Fruit fly (Drosophila melanogaster) whole organism, embryonic: Measurements from ENCODE around the gene CG10747.

Experiments
- CG10565 ChIP-seq: fragments of 200-800 bp; sonication (Bioruptor generic); optimal IDR thresholded peaks from 3 replicates; lab custom pipeline; 2016; ENCODE audit warnings: missing biosample characterization, mild to moderate bottlenecking, missing genetic modification characterization
- CG11247 ChIP-seq: fragments of 200-800 bp; sonication (Bioruptor generic); IDR thresholded peaks from 2 replicates; pipeline ENCODE4 v1.3.6; 2022; ENCODE audit warnings: missing biosample characterization, missing genetic modification characterization
- CG11696 ChIP-seq: fragments of 200-800 bp; sonication (Bioruptor generic); IDR thresholded peaks from 2 replicates; pipeline ENCODE4 v1.3.6; 2022; ENCODE audit warnings: missing biosample characterization, missing genetic modification characterization
- CG12155 ChIP-seq: fragments of 200-800 bp; sonication (Bioruptor generic); optimal IDR thresholded peaks from 3 replicates; lab custom pipeline; 2016; ENCODE audit warnings: missing biosample characterization, missing genetic modification characterization
- CG13424 ChIP-seq: fragments of 200-800 bp; sonication (Bioruptor generic); optimal IDR thresholded peaks from 2 replicates; lab custom pipeline; 2019; ENCODE audit warnings: missing biosample characterization, mild to moderate bottlenecking, missing genetic modification characterization, moderate library complexity
- CG14965 ChIP-seq: fragments of 200-800 bp; sonication (Bioruptor generic); optimal IDR thresholded peaks from 2 replicates; lab custom pipeline; 2016; ENCODE audit warnings: missing biosample characterization, missing genetic modification characterization, borderline replicate concordance
- CG15269 ChIP-seq: fragments of 200-800 bp; sonication (Bioruptor generic); optimal IDR thresholded peaks from 2 replicates; lab custom pipeline; 2018; ENCODE audit warnings: missing biosample characterization, mild to moderate bottlenecking, missing genetic modification characterization, moderate library complexity
- CG16813 ChIP-seq: fragments of 200-800 bp; sonication (Bioruptor generic); IDR thresholded peaks from 3 replicates; pipeline ENCODE4 v1.3.6; 2022; ENCODE audit warnings: missing biosample characterization, missing genetic modification characterization; ENCODE audit not compliant: partially characterized antibody
- CG17328 ChIP-seq: fragments of 200-800 bp; sonication (Bioruptor generic); IDR thresholded peaks from 2 replicates; pipeline ENCODE4 v1.3.6; 2022; ENCODE audit warnings: missing biosample characterization, missing genetic modification characterization
- CG18619 ChIP-seq: fragments of 200-800 bp; sonication (Bioruptor generic); optimal IDR thresholded peaks from 3 replicates; lab custom pipeline; 2017; ENCODE audit warnings: missing biosample characterization, mild to moderate bottlenecking, missing genetic modification characterization
- CG2889 ChIP-seq: fragments of 200-800 bp; sonication (Bioruptor generic); IDR thresholded peaks from 3 replicates; pipeline ENCODE4 v1.3.6; 2022; ENCODE audit warnings: missing biosample characterization, missing genetic modification characterization
- CG34422 ChIP-seq: fragments of 200-800 bp; sonication (Bioruptor generic); IDR thresholded peaks from 3 replicates; pipeline ENCODE4 v1.3.6; 2022; ENCODE audit warnings: missing biosample characterization, missing genetic modification characterization
- CG3726 ChIP-seq: fragments of 200-800 bp; sonication (Bioruptor generic); IDR thresholded peaks from 3 replicates; pipeline ENCODE4, ENCODE4 v1.3.6; 2022; ENCODE audit warnings: missing biosample characterization, missing genetic modification characterization
- CG3838 ChIP-seq: fragments of 200-800 bp; sonication (Bioruptor generic); optimal IDR thresholded peaks from 3 replicates; lab custom pipeline; 2016; ENCODE audit warnings: missing biosample characterization, missing genetic modification characterization
- CG5180 ChIP-seq: fragments of 200-800 bp; sonication (Bioruptor generic); optimal IDR thresholded peaks from 3 replicates; lab custom pipeline; 2017; ENCODE audit warnings: missing biosample characterization, missing genetic modification characterization, mild to moderate bottlenecking, moderate library complexity, missing genetic modification reagents
- CG6689 ChIP-seq: fragments of 200-800 bp; sonication (Bioruptor generic); IDR thresholded peaks from 2 replicates; pipeline ENCODE4 v1.3.6; 2022; ENCODE audit warnings: missing biosample characterization, missing genetic modification characterization
- CG7556 ChIP-seq: fragments of 200-800 bp; sonication (Bioruptor generic); optimal IDR thresholded peaks from 2 replicates; lab custom pipeline; 2017; ENCODE audit warnings: missing biosample characterization, mild to moderate bottlenecking, missing genetic modification characterization
- CG7786 ChIP-seq: fragments of 200-800 bp; sonication (Bioruptor generic); optimal IDR thresholded peaks from 2 replicates; lab custom pipeline; 2016; ENCODE audit warnings: missing biosample characterization, missing genetic modification characterization
- CG7928 ChIP-seq: fragments of 200-800 bp; sonication (Bioruptor generic); optimal IDR thresholded peaks from 2 replicates; lab custom pipeline; 2017; ENCODE audit warnings: missing biosample characterization, mild to moderate bottlenecking, missing genetic modification characterization
- CG8359 ChIP-seq: fragments of 200-800 bp; sonication (Bioruptor generic); optimal IDR thresholded peaks from 2 replicates; lab custom pipeline; 2017; ENCODE audit warnings: missing biosample characterization, mild to moderate bottlenecking, missing genetic modification characterization, borderline replicate concordance
- CrebB ChIP-seq: fragments of 200-800 bp; sonication (Bioruptor generic); optimal IDR thresholded peaks from 3 replicates; lab custom pipeline; 2018; ENCODE audit warnings: missing biosample characterization, mild to moderate bottlenecking, missing genetic modification characterization
- Dek ChIP-seq: fragments of 200-800 bp; sonication (Bioruptor generic); optimal IDR thresholded peaks from 3 replicates; lab custom pipeline; 2019; ENCODE audit warnings: missing biosample characterization, mild to moderate bottlenecking, missing genetic modification characterization, moderate library complexity
- Dll ChIP-seq: fragments of 200-800 bp; sonication (Bioruptor generic); IDR thresholded peaks from 4 replicates; pipeline ENCODE4 v1.3.6; 2022; ENCODE audit warnings: missing biosample characterization, missing genetic modification characterization; ENCODE audit not compliant: partially characterized antibody
- Fer2 ChIP-seq: fragments of 200-800 bp; sonication (Bioruptor generic); optimal IDR thresholded peaks from 2 replicates; lab custom pipeline; 2018; ENCODE audit warnings: missing biosample characterization, mild to moderate bottlenecking, missing genetic modification characterization, moderate library complexity
- GATAe ChIP-seq: fragments of 200-800 bp; sonication (Bioruptor generic); conservative IDR thresholded peaks from 2 replicates; pipeline ENCODE4 v1.3.6; 2022; ENCODE audit warnings: missing biosample characterization, missing genetic modification characterization
- HmgZ ChIP-seq: fragments of 200-800 bp; sonication (Bioruptor generic); optimal IDR thresholded peaks from 2 replicates; lab custom pipeline; 2018; ENCODE audit warnings: missing biosample characterization, mild to moderate bottlenecking, missing genetic modification characterization
- Oaz ChIP-seq: fragments of 200-800 bp; sonication (Bioruptor generic); IDR thresholded peaks from 2 replicates; pipeline ENCODE4 v1.3.6; 2022; ENCODE audit warnings: missing biosample characterization, missing genetic modification characterization
- PHDP ChIP-seq: fragments of 200-800 bp; sonication (Bioruptor generic); optimal IDR thresholded peaks from 3 replicates; lab custom pipeline; 2018; ENCODE audit warnings: missing biosample characterization, mild to moderate bottlenecking, missing genetic modification characterization, moderate library complexity
- Ravus ChIP-seq: fragments of 200-800 bp; sonication (Bioruptor generic); IDR thresholded peaks from 2 replicates; pipeline ENCODE4 v1.3.6; 2022; ENCODE audit warnings: missing biosample characterization, missing genetic modification characterization
- Scr ChIP-seq: fragments of 200-800 bp; sonication (Bioruptor generic); IDR thresholded peaks from 2 replicates; pipeline ENCODE4 v1.3.6; 2022; ENCODE audit warnings: missing biosample characterization, missing genetic modification characterization; ENCODE audit not compliant: partially characterized antibody
- Six4 ChIP-seq: fragments of 200-800 bp; sonication (Bioruptor generic); optimal IDR thresholded peaks from 2 replicates; lab custom pipeline; 2016; ENCODE audit warnings: missing biosample characterization, missing genetic modification characterization
- Sry-δ ChIP-seq: fragments of 200-800 bp; sonication (Bioruptor generic); optimal IDR thresholded peaks from 2 replicates; lab custom pipeline; 2016; ENCODE audit warnings: missing biosample characterization, missing genetic modification characterization
- Ssrp ChIP-seq: fragments of 200-800 bp; sonication (Bioruptor generic); optimal IDR thresholded peaks from 2 replicates; lab custom pipeline; 2018; ENCODE audit warnings: missing biosample characterization, mild to moderate bottlenecking, missing genetic modification characterization, moderate library complexity
- Vsx1 ChIP-seq: fragments of 200-800 bp; sonication (Bioruptor generic); optimal IDR thresholded peaks from 2 replicates; lab custom pipeline; 2017; ENCODE audit warnings: missing biosample characterization, mild to moderate bottlenecking, missing genetic modification characterization, missing genetic modification reagents
- YL-1 ChIP-seq: fragments of 200-800 bp; sonication (Bioruptor generic); optimal IDR thresholded peaks from 3 replicates; lab custom pipeline; 2017; ENCODE audit warnings: missing biosample characterization, mild to moderate bottlenecking, missing genetic modification characterization
- abd-A ChIP-seq: fragments of 200-800 bp; sonication (Bioruptor generic); optimal IDR thresholded peaks from 3 replicates; lab custom pipeline; 2019; ENCODE audit warnings: missing biosample characterization, mild to moderate bottlenecking, missing genetic modification characterization, moderate library complexity
- ap ChIP-seq: fragments of 200-800 bp; sonication (Bioruptor generic); IDR thresholded peaks from 2 replicates; pipeline ENCODE4 v1.3.6; 2022; ENCODE audit warnings: missing biosample characterization, missing genetic modification characterization
- cad ChIP-seq: fragments of >200 bp; optimal IDR thresholded peaks from 2 replicates; lab custom pipeline; 2017; ENCODE audit warnings: missing biosample characterization, missing genetic modification characterization
- fd96Cb ChIP-seq: fragments of 200-800 bp; sonication (Bioruptor generic); optimal IDR thresholded peaks from 2 replicates; lab custom pipeline; 2018; ENCODE audit warnings: missing biosample characterization, mild to moderate bottlenecking, missing genetic modification characterization, moderate library complexity
- fru ChIP-seq: fragments of >200 bp; optimal IDR thresholded peaks from 2 replicates; lab custom pipeline; 2017
- h ChIP-seq: fragments of >200 bp; optimal IDR thresholded peaks from 2 replicates; lab custom pipeline; 2017
- hbn ChIP-seq: fragments of 200-800 bp; sonication (Bioruptor generic); IDR thresholded peaks from 2 replicates; pipeline ENCODE4 v1.3.6; 2022; ENCODE audit warnings: missing biosample characterization, missing genetic modification characterization; ENCODE audit not compliant: partially characterized antibody
- hth ChIP-seq: fragments of >200 bp; optimal IDR thresholded peaks from 2 replicates; lab custom pipeline; 2017; ENCODE audit warnings: inconsistent platforms
- jing ChIP-seq: fragments of 200-800 bp; sonication (Bioruptor generic); optimal IDR thresholded peaks from 2 replicates; lab custom pipeline; 2018; ENCODE audit warnings: missing biosample characterization, mild to moderate bottlenecking, missing genetic modification characterization
- nerfin-1 ChIP-seq: fragments of 200-800 bp; sonication (Bioruptor generic); optimal IDR thresholded peaks from 3 replicates; lab custom pipeline; 2019; ENCODE audit warnings: missing biosample characterization, mild to moderate bottlenecking, missing genetic modification characterization, moderate library complexity
- pzg ChIP-seq: fragments of 200-800 bp; sonication (Bioruptor generic); optimal IDR thresholded peaks from 3 replicates; lab custom pipeline; 2018; ENCODE audit warnings: missing biosample characterization, mild to moderate bottlenecking, missing genetic modification characterization, moderate library complexity
- sim ChIP-seq: fragments of 200-800 bp; sonication (Bioruptor generic); IDR thresholded peaks from 2 replicates; pipeline ENCODE4 v1.3.6; 2022; ENCODE audit warnings: missing biosample characterization, missing genetic modification characterization
- sob ChIP-seq: fragments of 200-800 bp; sonication (Bioruptor generic); IDR thresholded peaks from 2 replicates; pipeline ENCODE4 v1.3.6; 2022; ENCODE audit warnings: missing biosample characterization, missing genetic modification characterization
- tio ChIP-seq: fragments of 200-800 bp; sonication (Bioruptor generic); optimal IDR thresholded peaks from 2 replicates; lab custom pipeline; 2017; ENCODE audit warnings: missing biosample characterization, missing genetic modification characterization, inconsistent platforms
- tll ChIP-seq, 2 experiments: fragments of 200-800 bp in 1 of 2; fragments of >200 bp in 1 of 2; sonication (Bioruptor generic) in 1 of 2; optimal IDR thresholded peaks; 2 replicates each; lab custom pipeline; 2017 to 2019; ENCODE audit warnings: missing biosample characterization in 2 of 2, missing genetic modification characterization in 2 of 2, mild to moderate bottlenecking in 1 of 2, moderate library complexity in 1 of 2

The CG10747 gene

dm6 chr2L:20061018-20061657, 30.0 kb downstream of the CG10747 start, which contains the start of the genes barr and lok (continued):
- TF ChIP-seq Dek (tag; lab: Kevin White, UChicago) (peak; percentile 19), nerfin-1 (peak; percentile 44), pzg (GFP tag; lab: Kevin White, UChicago) (peak; percentile 19), Scr (GFP tag; lab: Robert Waterston, UW) (0 out of 2 replicates have a peak, but pooled peaks have one; percentile 8), tll (GFP tag; optimal IDR thresholded peaks at IDR 0.05; lab: Kevin White, UChicago) (peak in 1 of 2 experiments; percentile 86), hth (lab: Kevin White, UChicago) (no peak), Fer2 (tag; lab: Kevin White, UChicago) (peak; percentile 21), CG18619 (GFP tag; lab: Kevin White, UChicago) (peak; percentile 58), CG8359 (no peak), CG12155 (peak; percentile 47), CG2889 (no peak), CG3726 (GFP tag; lab: Robert Waterston, UW) (no peak), sim (GFP tag; lab: Robert Waterston, UW) (no peak), Sry-δ (GFP tag; lab: Kevin White, UChicago) (peak; percentile 22), abd-A (tag; lab: Kevin White, UChicago) (no peak), PHDP (tag; lab: Kevin White, UChicago) (peak; percentile 5), CG16813 (GFP tag; lab: Robert Waterston, UW) (no peak), Six4 (peak; percentile 7), HmgZ (tag; lab: Kevin White, UChicago) (no peak), CG17328 (no peak), CG7556 (GFP tag; lab: Kevin White, UChicago) (peak; percentile 57), fd96Cb (tag; lab: Kevin White, UChicago) (peak; percentile 19), jing (no peak), ap (GFP tag; lab: Robert Waterston, UW) (no peak), sob (peak; percentile 38; the same call in 1 of the 2 replicates), CG5180 (GFP tag; lab: Kevin White, UChicago) (no peak), tio (GFP tag; lab: Kevin White, UChicago) (no peak), CG13424 (tag; lab: Kevin White, UChicago) (peak; percentile 59), Oaz (no peak), CG15269 (tag; lab: Kevin White, UChicago) (no peak), Dll (GFP tag; lab: Robert Waterston, UW) (no peak), CG34422 (GFP tag; lab: Robert Waterston, UW) (no peak; the same call in 2 of the 3 replicates), CG11247 (no peak), hbn (no peak), CG14965 (GFP tag; lab: Kevin White, UChicago) (no peak), GATAe (GFP tag; lab: Robert Waterston, UW) (no peak), CrebB (tag; lab: Kevin White, UChicago) (no peak), cad (no peak), YL-1 (GFP tag; lab: Kevin White, UChicago) (peak; percentile 49), h (lab: Kevin White, UChicago) (no peak), Ssrp (tag; lab: Kevin White, UChicago) (peak; percentile 49), CG7786 (GFP tag; lab: Kevin White, UChicago) (peak; percentile 40), CG11696 (GFP tag; lab: Robert Waterston, UW) (no peak), CG7928 (peak; percentile 99), Vsx1 (GFP tag; lab: Kevin White, UChicago) (no peak), CG3838 (GFP tag; lab: Kevin White, UChicago) (peak; percentile 44), CG10565 (GFP tag; lab: Kevin White, UChicago) (no peak), fru (lab: Kevin White, UChicago) (no peak), Ravus (GFP tag; lab: Robert Waterston, UW) (no peak), CG6689 (GFP tag; lab: Robert Waterston, UW) (no peak)
